Fruit fly (Drosophila melanogaster) whole organism, adult: ENCODE results near the gene CG17378.
A peak's percentile ranks its signal among the peaks of the same experiment; 100 is the strongest.

ENCODE experiments used
- CG11617 ChIP-seq: fragments of 200-800 bp; sonication (Bioruptor generic); optimal IDR thresholded peaks from 2 replicates; lab custom pipeline; 2017; ENCODE audit warnings: mild to moderate bottlenecking, missing biosample characterization, missing genetic modification reagents, missing genetic modification characterization
- CG12768 ChIP-seq: fragments of 200-800 bp; sonication (Bioruptor generic); optimal IDR thresholded peaks from 2 replicates; lab custom pipeline; 2017; ENCODE audit warnings: missing biosample characterization, missing genetic modification characterization, mild to moderate bottlenecking, moderate library complexity, missing genetic modification reagents
- CG14711 ChIP-seq: fragments of 200-800 bp; sonication (Bioruptor generic); optimal IDR thresholded peaks from 2 replicates; lab custom pipeline; 2018; ENCODE audit warnings: missing biosample characterization, mild to moderate bottlenecking, missing genetic modification characterization, moderate library complexity
- CG1620 ChIP-seq: fragments of 200-800 bp; sonication (Bioruptor generic); optimal IDR thresholded peaks from 2 replicates; lab custom pipeline; 2016; ENCODE audit warnings: missing biosample characterization, missing genetic modification characterization
- CG33017 ChIP-seq: fragments of 200-800 bp; sonication (Bioruptor generic); optimal IDR thresholded peaks from 2 replicates; lab custom pipeline; 2018; ENCODE audit warnings: missing biosample characterization, mild to moderate bottlenecking, missing genetic modification characterization, moderate library complexity
- CG5204 ChIP-seq: fragments of 200-800 bp; sonication (Bioruptor generic); optimal IDR thresholded peaks from 2 replicates; lab custom pipeline; 2016; ENCODE audit warnings: missing biosample characterization, missing genetic modification characterization
- CG7045 ChIP-seq: fragments of 200-800 bp; sonication (Bioruptor generic); optimal IDR thresholded peaks from 2 replicates; lab custom pipeline; 2017; ENCODE audit warnings: missing biosample characterization, mild to moderate bottlenecking, missing genetic modification characterization
- CG7101 ChIP-seq: fragments of 200-800 bp; sonication (Bioruptor generic); optimal IDR thresholded peaks from 2 replicates; lab custom pipeline; 2018; ENCODE audit warnings: missing biosample characterization, mild to moderate bottlenecking, missing genetic modification characterization, moderate library complexity
- Clk ChIP-seq: fragments of 200-800 bp; sonication (Bioruptor generic); optimal IDR thresholded peaks from 2 replicates; lab custom pipeline; 2017; ENCODE audit warnings: missing biosample characterization, missing genetic modification characterization
- Crg-1 ChIP-seq: fragments of 200-800 bp; sonication (Bioruptor generic); optimal IDR thresholded peaks from 2 replicates; lab custom pipeline; 2016; ENCODE audit warnings: missing biosample characterization, missing genetic modification characterization
- Hr96 ChIP-seq: fragments of 200-800 bp; sonication (Bioruptor generic); optimal IDR thresholded peaks from 2 replicates; lab custom pipeline; 2016; ENCODE audit warnings: missing biosample characterization, missing genetic modification characterization
- Mnt ChIP-seq: fragments of 200-800 bp; sonication (Bioruptor generic); optimal IDR thresholded peaks from 2 replicates; lab custom pipeline; 2016; ENCODE audit warnings: missing biosample characterization, mild to moderate bottlenecking, missing genetic modification characterization
- bab1 ChIP-seq: fragments of 200-800 bp; sonication (Bioruptor generic); optimal IDR thresholded peaks from 3 replicates; lab custom pipeline; 2019; ENCODE audit warnings: missing biosample characterization, mild to moderate bottlenecking, missing genetic modification characterization, moderate library complexity
- cic ChIP-seq: fragments of 200-800 bp; sonication (Bioruptor generic); optimal IDR thresholded peaks from 2 replicates; lab custom pipeline; 2017; ENCODE audit warnings: missing biosample characterization, mild to moderate bottlenecking, missing genetic modification characterization, moderate library complexity
- cnc ChIP-seq, 2 experiments: fragments of >200 bp; optimal IDR thresholded peaks; 2 replicates each; lab custom pipeline; 2017
- kay ChIP-seq: fragments of 200-800 bp; sonication (Bioruptor generic); peaks from one replicate; lab custom pipeline; 2016; ENCODE audit warnings: missing biosample characterization, missing genetic modification characterization, borderline replicate concordance
- ovo ChIP-seq: fragments of 200-800 bp; sonication (Bioruptor generic); optimal IDR thresholded peaks from 2 replicates; lab custom pipeline; 2016; ENCODE audit warnings: missing biosample characterization, missing genetic modification characterization
- pad ChIP-seq: fragments of 200-800 bp; sonication (Bioruptor generic); optimal IDR thresholded peaks from 3 replicates; lab custom pipeline; 2017; ENCODE audit warnings: missing biosample characterization, missing genetic modification characterization, mild to moderate bottlenecking, moderate library complexity, missing genetic modification reagents
- tj ChIP-seq: fragments of 200-800 bp; sonication (Bioruptor generic); optimal IDR thresholded peaks from 3 replicates; lab custom pipeline; 2017; ENCODE audit warnings: missing biosample characterization, mild to moderate bottlenecking, missing genetic modification characterization, moderate library complexity
- toe ChIP-seq: fragments of 200-800 bp; sonication (Bioruptor generic); optimal IDR thresholded peaks from 2 replicates; lab custom pipeline; 2016; ENCODE audit warnings: missing biosample characterization, missing genetic modification characterization

CG17378 gene

dm6 chr2L:6786674-6787028, 12.8 kb downstream of the CG17378 start, which contains the start of gene nrv1:
nrv1 (minus strand) TSS chr2L:6786861.
- no peak for TF ChIP-seq CG7045 (GFP tag; lab: Kevin White, UChicago)
- TF ChIP-seq Clk (GFP tag; lab: Kevin White, UChicago) = no peak
- no peak for TF ChIP-seq CG11617 (GFP tag; lab: Kevin White, UChicago)
- no peak for TF ChIP-seq tj (GFP tag; lab: Kevin White, UChicago)
- TF ChIP-seq toe = no peak
- no peak for TF ChIP-seq bab1 (GFP tag; lab: Kevin White, UChicago)
- TF ChIP-seq Hr96 (GFP tag; lab: Kevin White, UChicago) = no peak
- TF ChIP-seq CG5204 (GFP tag; lab: Kevin White, UChicago) = no peak
- no peak for TF ChIP-seq CG12768 (GFP tag; lab: Kevin White, UChicago)
- TF ChIP-seq Mnt (GFP tag; lab: Kevin White, UChicago) = no peak
- TF ChIP-seq cic = no peak
- TF ChIP-seq cnc (optimal IDR thresholded peaks at IDR 0.05; lab: Kevin White, UChicago) = no peak
- TF ChIP-seq CG1620 (GFP tag; lab: Kevin White, UChicago) = no peak
- TF ChIP-seq ovo (GFP tag; lab: Kevin White, UChicago) = no peak
- TF ChIP-seq CG14711 (tag; lab: Kevin White, UChicago) = no peak
- TF ChIP-seq CG33017 = no peak
- TF ChIP-seq kay (GFP tag; lab: Kevin White, UChicago) = no peak
- no peak for TF ChIP-seq pad
- TF ChIP-seq CG7101 (tag; lab: Kevin White, UChicago) = no peak

dm6 chr2L:6787029-6787972, 13.5 kb downstream of the CG17378 start:
- TF ChIP-seq pad (peak; percentile 85), bab1 (GFP tag; lab: Kevin White, UChicago) (peak; percentile 90), cnc (optimal IDR thresholded peaks at IDR 0.05; lab: Kevin White, UChicago) (no peak), Clk (GFP tag; lab: Kevin White, UChicago) (peak; percentile 82), CG12768 (GFP tag; lab: Kevin White, UChicago) (peak; percentile 97), kay (GFP tag; lab: Kevin White, UChicago) (peak; percentile 94), CG1620 (GFP tag; lab: Kevin White, UChicago) (peak; percentile 80), CG7101 (tag; lab: Kevin White, UChicago) (peak; percentile 93), CG11617 (GFP tag; lab: Kevin White, UChicago) (peak; percentile 96), CG7045 (GFP tag; lab: Kevin White, UChicago) (peak; percentile 83), CG5204 (GFP tag; lab: Kevin White, UChicago) (peak; percentile 95), Crg-1 (peak; percentile 85), CG14711 (tag; lab: Kevin White, UChicago) (peak; percentile 76), Hr96 (GFP tag; lab: Kevin White, UChicago) (peak; percentile 91), CG33017 (peak; percentile 88), toe (peak; percentile 94), tj (GFP tag; lab: Kevin White, UChicago) (peak; percentile 57), cic (peak; percentile 94), Mnt (GFP tag; lab: Kevin White, UChicago) (peak; percentile 78), ovo (GFP tag; lab: Kevin White, UChicago) (peak; percentile 86)

dm6 chr2L:6787973-6788368, 14.1 kb downstream of the CG17378 start:
- TF ChIP-seq CG1620 (GFP tag; lab: Kevin White, UChicago) (no peak), CG7045 (GFP tag; lab: Kevin White, UChicago) (no peak), ovo (GFP tag; lab: Kevin White, UChicago) (no peak), CG5204 (GFP tag; lab: Kevin White, UChicago) (no peak), tj (GFP tag; lab: Kevin White, UChicago) (no peak), Crg-1 (no peak), cic (no peak), Hr96 (GFP tag; lab: Kevin White, UChicago) (no peak), CG11617 (GFP tag; lab: Kevin White, UChicago) (no peak), pad (no peak), kay (GFP tag; lab: Kevin White, UChicago) (no peak)

dm6 chr2L:6789358-6789757, 15.5 kb downstream of the CG17378 start:
- no peak for TF ChIP-seq ovo (GFP tag; lab: Kevin White, UChicago)
- peak; percentile 31 for TF ChIP-seq CG33017
- TF ChIP-seq CG7045 (GFP tag; lab: Kevin White, UChicago) = peak; percentile 5
- no peak for TF ChIP-seq Crg-1
- peak; percentile 94 for TF ChIP-seq kay (GFP tag; lab: Kevin White, UChicago)
- no peak for TF ChIP-seq bab1 (GFP tag; lab: Kevin White, UChicago)
- no peak for TF ChIP-seq Mnt (GFP tag; lab: Kevin White, UChicago)
- TF ChIP-seq CG5204 (GFP tag; lab: Kevin White, UChicago) = peak; percentile 23
- TF ChIP-seq CG12768 (GFP tag; lab: Kevin White, UChicago) = peak; percentile 48
- peak; percentile 80 for TF ChIP-seq cic

dm6 chr2L:6791845-6792443, 18.1 kb downstream of the CG17378 start:
- TF ChIP-seq CG33017 (no peak), kay (GFP tag; lab: Kevin White, UChicago) (peak; percentile 79), cic (peak; percentile 6), CG12768 (GFP tag; lab: Kevin White, UChicago) (peak; percentile 11), CG14711 (tag; lab: Kevin White, UChicago) (no peak)
